Worm (Caenorhabditis elegans) whole organism, L4 larva: ENCODE measurements around the gene Y6E2A.4.

Experiments used
- ZK337.2 ChIP-seq: fragments of 200-800 bp; sonication (Bioruptor generic); IDR thresholded peaks from 2 replicates; pipeline ENCODE4 v1.3.6; 2022; ENCODE audit warnings: missing genetic modification reagents, missing genetic modification characterization, missing compliant biosample characterization
- ceh-82 ChIP-seq: sonication (generic microtip); optimal IDR thresholded peaks from 2 replicates; lab custom pipeline; 2017; ENCODE audit warnings: missing biosample characterization, missing genetic modification characterization
- fkh-10 ChIP-seq: fragments of 150-350 bp; optimal IDR thresholded peaks from 2 replicates; lab custom pipeline; 2014; ENCODE audit warnings: missing biosample characterization, missing genetic modification reagents, missing genetic modification characterization
- php-3 ChIP-seq: fragments of 200-800 bp; sonication (Bioruptor generic); IDR thresholded peaks from 2 replicates; pipeline ENCODE4 v1.3.6; 2022; ENCODE audit warnings: missing genetic modification reagents, missing genetic modification characterization, missing compliant biosample characterization
- ztf-11 ChIP-seq: fragments of 150-350 bp; optimal IDR thresholded peaks from 2 replicates; lab custom pipeline; 2014; ENCODE audit warnings: missing biosample characterization, missing genetic modification characterization

ce11 chrV:15699799-15700198 lies 16.8 kb downstream of the Y6E2A.4 start, which contains the start of gene nhr-199:
- TF ChIP-seq ZK337.2 (GFP tag; lab: Robert Waterston, UW) (no peak), php-3 (GFP tag; lab: Robert Waterston, UW) (no peak), fkh-10 (GFP tag; lab: Kevin White, UChicago) (no peak), ztf-11 (tag; lab: Kevin White, UChicago) (no peak), ceh-82 (tag; lab: Kevin White, UChicago) (no peak)
